Worm (Caenorhabditis elegans): ENCODE results near the gene C16A3.6.

DNA sequence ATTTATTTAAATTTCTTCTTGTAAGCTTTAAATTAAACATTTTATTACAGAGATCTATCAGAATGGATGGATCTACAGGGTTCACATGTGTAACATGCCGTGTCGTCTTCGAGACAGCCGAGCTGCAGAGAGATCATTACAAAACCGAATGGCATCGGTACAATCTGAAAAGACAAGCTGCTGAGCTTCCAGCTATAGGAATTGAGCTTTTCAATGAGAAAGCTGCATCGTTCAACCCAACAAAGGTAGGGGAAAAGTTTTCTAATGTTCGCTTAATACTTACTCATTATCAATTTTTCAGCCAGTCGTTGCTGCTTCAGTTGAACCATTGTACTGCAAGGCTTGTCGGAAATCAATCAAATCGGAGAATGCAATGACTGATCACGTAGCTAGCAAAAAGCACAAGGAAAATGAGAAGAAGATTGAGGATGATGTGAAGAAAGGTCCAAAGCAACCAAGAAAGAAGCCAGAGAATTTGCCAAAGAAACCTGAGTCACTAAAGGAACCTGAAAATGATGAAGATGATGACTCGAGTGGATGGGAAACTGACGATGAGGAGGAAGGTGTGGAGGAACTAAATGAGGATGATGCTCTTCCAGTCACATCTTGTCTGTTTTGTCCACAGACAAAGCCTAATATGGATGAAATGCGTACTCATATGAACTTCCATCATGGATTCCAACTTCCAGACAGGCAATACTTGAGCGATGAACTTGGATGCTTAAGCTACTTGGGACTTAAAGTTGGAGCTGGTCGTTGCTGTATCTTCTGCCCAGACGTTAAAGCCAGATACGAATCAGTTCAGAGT, 2.8 kb downstream of the C16A3.6 start, which contains the start of gene znf-622:
- TF ChIP-seq ceh-36 (tag; optimal IDR thresholded peaks at IDR 0.05) (no peak), tbx-11 (GFP tag; IDR thresholded peaks at IDR 0.05) (no peak), ama-1 (optimal IDR thresholded peaks at IDR 0.05) (peak; percentile 91), tra-4 (tag; optimal IDR thresholded peaks at IDR 0.05) (no peak), flt-1 (GFP tag; IDR thresholded peaks at IDR 0.05) (no peak), tbx-37 (GFP tag; conservative IDR thresholded peaks at IDR 0.05) (no peak), ceh-13 (GFP tag; optimal IDR thresholded peaks at IDR 0.05) (no peak), ets-7 (tag; optimal IDR thresholded peaks at IDR 0.05) (no peak), B0310.2 (tag; optimal IDR thresholded peaks at IDR 0.05) (no peak)

Measured in whole organism, early embryonic.